Fruit fly (Drosophila melanogaster) whole organism, embryonic: ENCODE measurements around the gene CG43339.

ENCODE experiments used
- Aef1 ChIP-seq: fragments of 200-800 bp; sonication (Bioruptor generic); IDR thresholded peaks from 3 replicates; pipeline ENCODE4 v1.3.6; 2022; ENCODE audit warnings: missing biosample characterization, missing genetic modification characterization
- Bgb ChIP-seq: fragments of 200-800 bp; sonication (Bioruptor generic); IDR thresholded peaks from 2 replicates; pipeline ENCODE4 v1.3.6; 2022; ENCODE audit warnings: missing biosample characterization, missing genetic modification characterization; ENCODE audit not compliant: partially characterized antibody
- CG10543 ChIP-seq: fragments of 200-800 bp; sonication (Bioruptor generic); optimal IDR thresholded peaks from 3 replicates; lab custom pipeline; 2017; ENCODE audit warnings: missing biosample characterization, mild to moderate bottlenecking, missing genetic modification characterization, moderate library complexity
- CG11723 ChIP-seq: fragments of 200-800 bp; sonication (Bioruptor generic); optimal IDR thresholded peaks from 2 replicates; lab custom pipeline; 2017; ENCODE audit warnings: missing biosample characterization, mild to moderate bottlenecking, missing genetic modification characterization
- CG12744 ChIP-seq: fragments of 200-800 bp; sonication (Bioruptor generic); optimal IDR thresholded peaks from 2 replicates; lab custom pipeline; 2016; ENCODE audit warnings: missing biosample characterization, missing genetic modification characterization
- CG13296 ChIP-seq: fragments of 200-800 bp; sonication (Bioruptor generic); optimal IDR thresholded peaks from 3 replicates; lab custom pipeline; 2018; ENCODE audit warnings: missing biosample characterization, mild to moderate bottlenecking, missing genetic modification characterization
- CG13775 ChIP-seq: fragments of 200-800 bp; sonication (Bioruptor generic); optimal IDR thresholded peaks from 3 replicates; lab custom pipeline; 2017; ENCODE audit warnings: missing biosample characterization, mild to moderate bottlenecking, missing genetic modification characterization
- CG14710 ChIP-seq: fragments of 200-800 bp; sonication (Bioruptor generic); optimal IDR thresholded peaks from 3 replicates; lab custom pipeline; 2019; ENCODE audit warnings: missing biosample characterization, mild to moderate bottlenecking, missing genetic modification characterization, moderate library complexity
- CG1529 ChIP-seq: fragments of 200-800 bp; sonication (Bioruptor generic); optimal IDR thresholded peaks from 3 replicates; lab custom pipeline; 2018; ENCODE audit warnings: missing biosample characterization, missing genetic modification characterization
- CG16779 ChIP-seq: fragments of 200-800 bp; sonication (Bioruptor generic); IDR thresholded peaks from 2 replicates; pipeline ENCODE4 v1.3.6; 2022; ENCODE audit warnings: missing biosample characterization, missing genetic modification characterization
- CG17186 ChIP-seq: fragments of 200-800 bp; sonication (Bioruptor generic); optimal IDR thresholded peaks from 3 replicates; lab custom pipeline; 2017; ENCODE audit warnings: missing biosample characterization, missing genetic modification reagents, missing genetic modification characterization
- CG17385 ChIP-seq: fragments of 200-800 bp; sonication (Bioruptor generic); optimal IDR thresholded peaks from 3 replicates; lab custom pipeline; 2018; ENCODE audit warnings: missing biosample characterization, mild to moderate bottlenecking, missing genetic modification characterization
- CG2875 ChIP-seq: fragments of 200-800 bp; sonication (Bioruptor generic); optimal IDR thresholded peaks from 2 replicates; lab custom pipeline; 2017; ENCODE audit warnings: missing biosample characterization, mild to moderate bottlenecking, missing genetic modification characterization, missing genetic modification reagents
- CG3065 ChIP-seq: fragments of 200-800 bp; sonication (Bioruptor generic); optimal IDR thresholded peaks from 2 replicates; lab custom pipeline; 2016; ENCODE audit warnings: missing biosample characterization, missing genetic modification characterization
- CG31441 ChIP-seq: fragments of 200-800 bp; sonication (Bioruptor generic); IDR thresholded peaks from 2 replicates; pipeline ENCODE4 v1.3.6; 2022; ENCODE audit warnings: missing biosample characterization, missing genetic modification characterization
- CG4854 ChIP-seq: fragments of 200-800 bp; sonication (Bioruptor generic); optimal IDR thresholded peaks from 2 replicates; lab custom pipeline; 2016; ENCODE audit warnings: missing biosample characterization, missing genetic modification characterization, inconsistent platforms
- CG7786 ChIP-seq: fragments of 200-800 bp; sonication (Bioruptor generic); optimal IDR thresholded peaks from 2 replicates; lab custom pipeline; 2016; ENCODE audit warnings: missing biosample characterization, missing genetic modification characterization
- CG9817 ChIP-seq: fragments of 200-800 bp; sonication (Bioruptor generic); optimal IDR thresholded peaks from 2 replicates; lab custom pipeline; 2018; ENCODE audit warnings: missing biosample characterization, mild to moderate bottlenecking, missing genetic modification characterization, moderate library complexity
- CoRest ChIP-seq: fragments of 200-800 bp; sonication (Bioruptor generic); optimal IDR thresholded peaks from 3 replicates; lab custom pipeline; 2018; ENCODE audit warnings: missing biosample characterization, mild to moderate bottlenecking, missing genetic modification characterization, moderate library complexity
- HLH4C ChIP-seq: fragments of 200-800 bp; sonication (Bioruptor generic); IDR thresholded peaks from 3 replicates; pipeline ENCODE4 v1.3.6; 2022; ENCODE audit warnings: missing biosample characterization, missing genetic modification characterization; ENCODE audit not compliant: partially characterized antibody
- HLH54F ChIP-seq: fragments of 200-800 bp; sonication (Bioruptor generic); optimal IDR thresholded peaks from 3 replicates; lab custom pipeline; 2016; ENCODE audit warnings: missing biosample characterization, missing genetic modification characterization
- Hey ChIP-seq: fragments of 200-800 bp; sonication (Bioruptor generic); optimal IDR thresholded peaks from 3 replicates; lab custom pipeline; 2018; ENCODE audit warnings: missing biosample characterization, mild to moderate bottlenecking, missing genetic modification characterization
- HmgD ChIP-seq: fragments of 200-800 bp; sonication (Bioruptor generic); optimal IDR thresholded peaks from 3 replicates; lab custom pipeline; 2016; ENCODE audit warnings: missing biosample characterization, missing genetic modification characterization
- Hr51 ChIP-seq, 2 experiments: fragments of 200-800 bp; sonication (Bioruptor generic); optimal IDR thresholded peaks; 2 replicates in 1 of 2; 3 replicates in 1 of 2; lab custom pipeline; 2016 to 2018; ENCODE audit warnings: missing biosample characterization in 2 of 2, missing genetic modification characterization in 2 of 2, mild to moderate bottlenecking in 1 of 2, moderate library complexity in 1 of 2
- Hsf ChIP-seq: fragments of 200-800 bp; sonication (Bioruptor generic); optimal IDR thresholded peaks from 3 replicates; lab custom pipeline; 2016; ENCODE audit warnings: missing biosample characterization, missing genetic modification characterization
- Mad ChIP-seq: fragments of 200-800 bp; sonication (Bioruptor generic); optimal IDR thresholded peaks from 2 replicates; lab custom pipeline; 2016; ENCODE audit warnings: missing biosample characterization, missing genetic modification characterization
- Mes4 ChIP-seq: fragments of 200-800 bp; sonication (Bioruptor generic); optimal IDR thresholded peaks from 2 replicates; lab custom pipeline; 2016; ENCODE audit warnings: missing biosample characterization, missing genetic modification characterization
- Optix ChIP-seq: fragments of 200-800 bp; sonication (Bioruptor generic); IDR thresholded peaks from 3 replicates; pipeline ENCODE4 v1.3.6; 2022; ENCODE audit warnings: missing biosample characterization, missing genetic modification characterization
- Rfx ChIP-seq: fragments of 200-800 bp; sonication (Bioruptor generic); IDR thresholded peaks from 2 replicates; pipeline ENCODE4 v1.3.6; 2022; ENCODE audit warnings: missing biosample characterization, missing genetic modification characterization
- Six4 ChIP-seq: fragments of 200-800 bp; sonication (Bioruptor generic); optimal IDR thresholded peaks from 2 replicates; lab custom pipeline; 2016; ENCODE audit warnings: missing biosample characterization, missing genetic modification characterization
- Spps ChIP-seq: fragments of 200-800 bp; sonication (Bioruptor generic); optimal IDR thresholded peaks from 2 replicates; lab custom pipeline; 2018; ENCODE audit warnings: missing biosample characterization, mild to moderate bottlenecking, missing genetic modification characterization
- ac ChIP-seq: fragments of 200-800 bp; sonication (Bioruptor generic); optimal IDR thresholded peaks from 3 replicates; lab custom pipeline; 2017; ENCODE audit warnings: missing biosample characterization, mild to moderate bottlenecking, missing genetic modification characterization
- al ChIP-seq: fragments of 200-800 bp; sonication (Bioruptor generic); IDR thresholded peaks from 2 replicates; pipeline ENCODE4 v1.3.6; 2022; ENCODE audit warnings: missing biosample characterization, missing genetic modification characterization
- bowl ChIP-seq: fragments of 200-800 bp; sonication (Bioruptor generic); IDR thresholded peaks from 2 replicates; pipeline ENCODE4 v1.3.6; 2022; ENCODE audit warnings: missing biosample characterization, missing genetic modification characterization
- dati ChIP-seq: fragments of 200-800 bp; sonication (Bioruptor generic); IDR thresholded peaks from 2 replicates; pipeline ENCODE4 v1.3.6; 2022; ENCODE audit warnings: missing biosample characterization, missing genetic modification characterization
- eve ChIP-seq, 2 experiments: fragments of >200 bp; optimal IDR thresholded peaks; 2 replicates each; lab custom pipeline; 2017; ENCODE audit warnings: missing biosample characterization in 2 of 2, missing genetic modification characterization in 2 of 2
- ftz-f1 ChIP-seq: fragments of 200-800 bp; sonication (Bioruptor generic); optimal IDR thresholded peaks from 2 replicates; lab custom pipeline; 2016; ENCODE audit warnings: missing biosample characterization, missing genetic modification characterization
- hkb ChIP-seq, 2 experiments: fragments of 200-800 bp in 1 of 2; fragments of >200 bp in 1 of 2; sonication (Bioruptor generic) in 1 of 2; IDR thresholded peaks in 1 of 2; optimal IDR thresholded peaks in 1 of 2; 2 replicates each; pipeline versions ENCODE4 v1.3.6 to Lab custom; 2017 to 2022; ENCODE audit warnings: missing biosample characterization in 1 of 2, missing genetic modification characterization in 1 of 2
- hth ChIP-seq: fragments of >200 bp; optimal IDR thresholded peaks from 2 replicates; lab custom pipeline; 2017; ENCODE audit warnings: inconsistent platforms
- ind ChIP-seq: fragments of 200-800 bp; sonication (Bioruptor generic); optimal IDR thresholded peaks from 3 replicates; lab custom pipeline; 2016; ENCODE audit warnings: missing biosample characterization, missing genetic modification characterization
- knrl ChIP-seq: fragments of 200-800 bp; sonication (Bioruptor generic); IDR thresholded peaks from 3 replicates; pipeline ENCODE4 v1.3.6; 2022; ENCODE audit warnings: missing biosample characterization, missing genetic modification characterization; ENCODE audit not compliant: partially characterized antibody
- nau ChIP-seq: fragments of 200-800 bp; sonication (Bioruptor generic); optimal IDR thresholded peaks from 3 replicates; lab custom pipeline; 2017; ENCODE audit warnings: missing biosample characterization, mild to moderate bottlenecking, missing genetic modification characterization, missing genetic modification reagents
- nom ChIP-seq: fragments of 200-800 bp; sonication (Bioruptor generic); optimal IDR thresholded peaks from 2 replicates; lab custom pipeline; 2017; ENCODE audit warnings: missing biosample characterization, missing genetic modification characterization, mild to moderate bottlenecking, moderate library complexity, missing genetic modification reagents
- sc ChIP-seq, 3 experiments: fragments of >200 bp in 2 of 3; fragments of 200-800 bp in 1 of 3; sonication (Bioruptor generic) in 1 of 3; optimal IDR thresholded peaks; 2 replicates in 2 of 3; 3 replicates in 1 of 3; lab custom pipeline; 2017; ENCODE audit warnings: mild to moderate bottlenecking in 1 of 3, missing biosample characterization in 1 of 3, missing genetic modification characterization in 1 of 3, missing genetic modification reagents in 1 of 3
- sisA ChIP-seq: fragments of 200-800 bp; sonication (Bioruptor generic); IDR thresholded peaks from 2 replicates; pipeline ENCODE4 v1.3.6; 2022; ENCODE audit warnings: missing biosample characterization, missing genetic modification characterization
- sug ChIP-seq: fragments of 200-800 bp; optimal IDR thresholded peaks from 2 replicates; lab custom pipeline; 2019; ENCODE audit warnings: missing biosample characterization, mild to moderate bottlenecking, missing genetic modification characterization, moderate library complexity
- tap ChIP-seq: fragments of 200-800 bp; optimal IDR thresholded peaks from 3 replicates; lab custom pipeline; 2019; ENCODE audit warnings: missing biosample characterization, mild to moderate bottlenecking, missing genetic modification characterization, moderate library complexity
- tna ChIP-seq: fragments of 200-800 bp; sonication (Bioruptor generic); IDR thresholded peaks from 2 replicates; pipeline ENCODE4 v1.3.6; 2022; ENCODE audit warnings: missing biosample characterization, missing genetic modification characterization; ENCODE audit not compliant: partially characterized antibody
- tup ChIP-seq: fragments of 200-800 bp; sonication (Bioruptor generic); optimal IDR thresholded peaks from 2 replicates; lab custom pipeline; 2016; ENCODE audit warnings: missing biosample characterization, mild to moderate bottlenecking, missing genetic modification characterization, moderate library complexity

The CG43339 gene

dm6 chr2L:18688646-18689296 lies 15.7 kb upstream of the CG43339 start, which contains the start of gene msl-1 (continued):
- TF ChIP-seq al (GFP tag; lab: Robert Waterston, UW) = peak; percentile 45; the same call in 1 of the 2 replicates
- TF ChIP-seq CG3065 (GFP tag; lab: Kevin White, UChicago) = no peak
- peak; percentile 38 for TF ChIP-seq sisA (GFP tag; lab: Robert Waterston, UW)
- TF ChIP-seq Six4 (GFP tag; lab: Kevin White, UChicago) = no peak
- TF ChIP-seq Mes4 (GFP tag; lab: Kevin White, UChicago) = no peak
- TF ChIP-seq CG1529 = no peak
- no peak for TF ChIP-seq CG13296 (GFP tag; lab: Kevin White, UChicago)
- TF ChIP-seq CG12744 (GFP tag; lab: Kevin White, UChicago) = no peak
- TF ChIP-seq ind (GFP tag; lab: Kevin White, UChicago) = peak; percentile 38
- TF ChIP-seq Hey (tag; lab: Kevin White, UChicago) = no peak
- TF ChIP-seq Spps (tag; lab: Kevin White, UChicago) = no peak
- no peak for TF ChIP-seq Optix
- no peak for TF ChIP-seq Mad (GFP tag; lab: Kevin White, UChicago)
- peak; percentile 92 for TF ChIP-seq HLH4C (GFP tag; lab: Robert Waterston, UW)
- no peak for TF ChIP-seq CG17186 (GFP tag; lab: Kevin White, UChicago)
- TF ChIP-seq hkb (optimal IDR thresholded peaks at IDR 0.05; lab: Kevin White, UChicago) = no peak
- TF ChIP-seq hkb (GFP tag; IDR thresholded peaks at IDR 0.05; lab: Robert Waterston, UW) = no peak
- TF ChIP-seq CG16779 = no peak
- TF ChIP-seq hth (lab: Kevin White, UChicago) = no peak
- no peak for TF ChIP-seq tup
- TF ChIP-seq nom (GFP tag; lab: Kevin White, UChicago) = no peak
- TF ChIP-seq Hr51 (GFP tag; optimal IDR thresholded peaks at IDR 0.05; lab: Kevin White, UChicago) = no peak
- TF ChIP-seq ac (GFP tag; lab: Kevin White, UChicago) = no peak
- TF ChIP-seq CG7786 (GFP tag; lab: Kevin White, UChicago) = peak; percentile 58
- peak; percentile 41 for TF ChIP-seq Hsf (GFP tag; lab: Kevin White, UChicago)
- TF ChIP-seq knrl (GFP tag; lab: Robert Waterston, UW) = peak; percentile 95
- TF ChIP-seq HLH54F (GFP tag; lab: Kevin White, UChicago) = peak; percentile 42
- TF ChIP-seq eve (GFP tag; optimal IDR thresholded peaks at IDR 0.05; lab: Kevin White, UChicago) = no peak
- no peak for TF ChIP-seq dati (GFP tag; lab: Robert Waterston, UW)
- TF ChIP-seq sc (optimal IDR thresholded peaks at IDR 0.05; lab: Kevin White, UChicago) = no peak
- TF ChIP-seq sc (GFP tag; optimal IDR thresholded peaks at IDR 0.05; lab: Kevin White, UChicago) = no peak
- TF ChIP-seq Rfx = peak; percentile 82
- no peak for TF ChIP-seq CG17385 (GFP tag; lab: Kevin White, UChicago)
- TF ChIP-seq Bgb (GFP tag; lab: Robert Waterston, UW) = peak; percentile 98
- no peak for TF ChIP-seq ftz-f1
- TF ChIP-seq CG10543 (GFP tag; lab: Kevin White, UChicago) = no peak
- peak; percentile 79 for TF ChIP-seq HmgD (GFP tag; lab: Kevin White, UChicago)
- TF ChIP-seq bowl (GFP tag; lab: Robert Waterston, UW) = no peak
- TF ChIP-seq CG14710 (tag; lab: Kevin White, UChicago) = peak; percentile 16
- no peak for TF ChIP-seq CG2875 (GFP tag; lab: Kevin White, UChicago)
- no peak for TF ChIP-seq tap (tag; lab: Kevin White, UChicago)
- no peak for TF ChIP-seq CG11723 (GFP tag; lab: Kevin White, UChicago)
- TF ChIP-seq CG31441 = no peak
- no peak for TF ChIP-seq nau (GFP tag; lab: Kevin White, UChicago)
- peak; percentile 27; the same call in 1 of the 3 replicates for TF ChIP-seq Aef1 (GFP tag; lab: Robert Waterston, UW)
- TF ChIP-seq CoRest (tag; lab: Kevin White, UChicago) = no peak
- TF ChIP-seq CG13775 (GFP tag; lab: Kevin White, UChicago) = peak; percentile 18
- no peak for TF ChIP-seq CG4854 (GFP tag; lab: Kevin White, UChicago)
- peak; percentile 58 for TF ChIP-seq sug (tag; lab: Kevin White, UChicago)
- TF ChIP-seq tna (GFP tag; lab: Robert Waterston, UW) = peak; percentile 88
- peak; percentile 41 for TF ChIP-seq CG9817 (tag; lab: Kevin White, UChicago)
